Fruit fly (Drosophila melanogaster) whole organism, pupa: Measurements from ENCODE around the gene slam.

ENCODE experiments used
- CG13204 ChIP-seq: fragments of 200-800 bp; sonication (Bioruptor generic); optimal IDR thresholded peaks from 2 replicates; lab custom pipeline; 2018; ENCODE audit warnings: missing biosample characterization, mild to moderate bottlenecking, missing genetic modification characterization, moderate library complexity
- CG15710 ChIP-seq: fragments of 200-800 bp; sonication (Bioruptor generic); optimal IDR thresholded peaks from 2 replicates; lab custom pipeline; 2018; ENCODE audit warnings: missing biosample characterization, mild to moderate bottlenecking, missing genetic modification characterization, moderate library complexity
- CG32121 ChIP-seq: fragments of 200-800 bp; sonication (Bioruptor generic); IDR thresholded peaks from 2 replicates; pipeline ENCODE4 v1.3.6; 2022; ENCODE audit warnings: missing biosample characterization, missing genetic modification characterization
- CG34367 ChIP-seq: fragments of 200-800 bp; sonication (Bioruptor generic); optimal IDR thresholded peaks from 2 replicates; lab custom pipeline; 2018; ENCODE audit warnings: missing biosample characterization, mild to moderate bottlenecking, missing genetic modification characterization
- D1 ChIP-seq: fragments of 200-800 bp; sonication (Bioruptor generic); optimal IDR thresholded peaks from 2 replicates; lab custom pipeline; 2018; ENCODE audit warnings: missing biosample characterization, mild to moderate bottlenecking, missing genetic modification characterization, moderate library complexity
- EcR ChIP-seq: fragments of 200-800 bp; sonication (Bioruptor generic); optimal IDR thresholded peaks from 3 replicates; lab custom pipeline; 2019; ENCODE audit warnings: missing biosample characterization, missing genetic modification characterization, mild to moderate bottlenecking, moderate library complexity, missing genetic modification reagents
- Pif1B ChIP-seq: fragments of 200-800 bp; sonication (Bioruptor generic); optimal IDR thresholded peaks from 3 replicates; lab custom pipeline; 2016; ENCODE audit warnings: missing biosample characterization, missing genetic modification characterization

DNA sequence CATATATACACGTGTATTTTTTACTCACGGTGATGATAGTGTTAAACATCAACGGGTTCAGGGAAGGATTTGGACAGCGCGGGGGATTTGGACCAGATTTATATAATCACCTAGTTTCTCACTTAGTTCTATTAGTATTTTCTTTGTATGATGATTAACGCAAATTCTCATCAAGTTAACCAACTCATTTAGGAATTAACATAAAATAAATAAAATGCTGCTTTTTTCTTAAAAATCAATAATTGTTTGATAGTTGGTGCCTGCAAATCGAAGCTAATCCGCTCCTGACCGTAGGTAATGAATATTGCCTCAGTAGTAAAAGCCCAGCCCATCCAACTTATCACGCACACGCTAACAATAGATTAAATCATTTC, 20.4 kb upstream of the slam start:
- TF ChIP-seq CG32121 (GFP tag; lab: Robert Waterston, UW) (no peak), D1 (tag; lab: Kevin White, UChicago) (no peak), Pif1B (GFP tag; lab: Kevin White, UChicago) (no peak), CG15710 (tag; lab: Kevin White, UChicago) (peak; percentile 14), CG13204 (GFP tag; lab: Kevin White, UChicago) (no peak), EcR (GFP tag; lab: Kevin White, UChicago) (no peak), CG34367 (tag; lab: Kevin White, UChicago) (no peak)
